Fruit fly (Drosophila melanogaster) whole organism, embryonic: Measurements from ENCODE around the gene CG11598.

Source experiments
- ATbp ChIP-seq: fragments of 200-800 bp; sonication (Bioruptor generic); optimal IDR thresholded peaks from 2 replicates; lab custom pipeline; 2017; ENCODE audit warnings: missing biosample characterization, mild to moderate bottlenecking, missing genetic modification characterization, missing genetic modification reagents
- Adf1 ChIP-seq: fragments of 200-800 bp; sonication (Bioruptor generic); IDR thresholded peaks from 2 replicates; pipeline ENCODE4 v1.3.6; 2022; ENCODE audit warnings: missing biosample characterization, missing genetic modification characterization
- CG10543 ChIP-seq: fragments of 200-800 bp; sonication (Bioruptor generic); optimal IDR thresholded peaks from 3 replicates; lab custom pipeline; 2017; ENCODE audit warnings: missing biosample characterization, mild to moderate bottlenecking, missing genetic modification characterization, moderate library complexity
- CG12155 ChIP-seq: fragments of 200-800 bp; sonication (Bioruptor generic); optimal IDR thresholded peaks from 3 replicates; lab custom pipeline; 2016; ENCODE audit warnings: missing biosample characterization, missing genetic modification characterization
- CG12299 ChIP-seq: fragments of 200-800 bp; sonication (Bioruptor generic); optimal IDR thresholded peaks from 2 replicates; lab custom pipeline; 2018; ENCODE audit warnings: missing biosample characterization, mild to moderate bottlenecking, missing genetic modification characterization
- CG12769 ChIP-seq: fragments of 200-800 bp; sonication (Bioruptor generic); optimal IDR thresholded peaks from 2 replicates; lab custom pipeline; 2019; ENCODE audit warnings: missing biosample characterization, mild to moderate bottlenecking, missing genetic modification characterization, moderate library complexity
- CG13894 ChIP-seq: fragments of 200-800 bp; sonication (Bioruptor generic); optimal IDR thresholded peaks from 3 replicates; lab custom pipeline; 2018; ENCODE audit warnings: missing biosample characterization, mild to moderate bottlenecking, missing genetic modification characterization, moderate library complexity
- CG2116 ChIP-seq: fragments of 200-800 bp; sonication (Bioruptor generic); optimal IDR thresholded peaks from 3 replicates; lab custom pipeline; 2018; ENCODE audit warnings: missing biosample characterization, mild to moderate bottlenecking, missing genetic modification characterization
- CG2875 ChIP-seq: fragments of 200-800 bp; sonication (Bioruptor generic); optimal IDR thresholded peaks from 2 replicates; lab custom pipeline; 2017; ENCODE audit warnings: missing biosample characterization, mild to moderate bottlenecking, missing genetic modification characterization, missing genetic modification reagents
- CG34224 ChIP-seq: fragments of 200-800 bp; sonication (Bioruptor generic); IDR thresholded peaks from 3 replicates; pipeline ENCODE4 v1.3.6; 2022; ENCODE audit warnings: missing biosample characterization, missing genetic modification characterization; ENCODE audit not compliant: partially characterized antibody
- CG34376 ChIP-seq: fragments of 200-800 bp; sonication (Bioruptor generic); optimal IDR thresholded peaks from 2 replicates; lab custom pipeline; 2018; ENCODE audit warnings: missing biosample characterization, mild to moderate bottlenecking, missing genetic modification characterization
- Dll ChIP-seq: fragments of 200-800 bp; sonication (Bioruptor generic); IDR thresholded peaks from 4 replicates; pipeline ENCODE4 v1.3.6; 2022; ENCODE audit warnings: missing biosample characterization, missing genetic modification characterization; ENCODE audit not compliant: partially characterized antibody
- E2f2 ChIP-seq: fragments of 200-800 bp; sonication (Bioruptor generic); IDR thresholded peaks from 2 replicates; pipeline ENCODE4 v1.3.6; 2022; ENCODE audit warnings: missing biosample characterization, missing genetic modification characterization
- Eip74EF ChIP-seq, 2 experiments: fragments of 200-800 bp in 1 of 2; fragments of >200 bp in 1 of 2; sonication (Bioruptor generic) in 1 of 2; optimal IDR thresholded peaks; 2 replicates each; lab custom pipeline; 2017 to 2019; ENCODE audit warnings: missing biosample characterization in 2 of 2, missing genetic modification characterization in 2 of 2, mild to moderate bottlenecking in 1 of 2, moderate library complexity in 1 of 2
- Ets65A ChIP-seq: fragments of 200-800 bp; sonication (Bioruptor generic); peaks from one replicate; lab custom pipeline; 2016; ENCODE audit warnings: missing biosample characterization, missing genetic modification characterization
- GATAe ChIP-seq: fragments of 200-800 bp; sonication (Bioruptor generic); conservative IDR thresholded peaks from 2 replicates; pipeline ENCODE4 v1.3.6; 2022; ENCODE audit warnings: missing biosample characterization, missing genetic modification characterization
- H15 ChIP-seq: fragments of 200-800 bp; sonication (Bioruptor generic); IDR thresholded peaks from 3 replicates; pipeline ENCODE4 v1.3.6; 2022; ENCODE audit warnings: missing biosample characterization, missing genetic modification characterization
- Hr78 ChIP-seq, 2 experiments: fragments of 200-800 bp in 1 of 2; fragments of >200 bp in 1 of 2; sonication (Bioruptor generic) in 1 of 2; optimal IDR thresholded peaks; 2 replicates each; lab custom pipeline; 2017 to 2019; ENCODE audit warnings: missing biosample characterization in 2 of 2, missing genetic modification characterization in 2 of 2, mild to moderate bottlenecking in 1 of 2, moderate library complexity in 1 of 2
- Med ChIP-seq: fragments of 200-800 bp; sonication (Bioruptor generic); peaks from one replicate; lab custom pipeline; 2016; ENCODE audit warnings: missing biosample characterization, missing genetic modification characterization, mild to moderate bottlenecking, inconsistent platforms, moderate library complexity
- Myb ChIP-seq: fragments of 200-800 bp; sonication (Bioruptor generic); optimal IDR thresholded peaks from 2 replicates; lab custom pipeline; 2016; ENCODE audit warnings: missing biosample characterization, missing genetic modification characterization
- NfI ChIP-seq: fragments of 200-800 bp; sonication (Bioruptor generic); optimal IDR thresholded peaks from 3 replicates; lab custom pipeline; 2018; ENCODE audit warnings: missing biosample characterization, mild to moderate bottlenecking, missing genetic modification characterization, moderate library complexity
- Optix ChIP-seq: fragments of 200-800 bp; sonication (Bioruptor generic); IDR thresholded peaks from 3 replicates; pipeline ENCODE4 v1.3.6; 2022; ENCODE audit warnings: missing biosample characterization, missing genetic modification characterization
- Scr ChIP-seq: fragments of 200-800 bp; sonication (Bioruptor generic); IDR thresholded peaks from 2 replicates; pipeline ENCODE4 v1.3.6; 2022; ENCODE audit warnings: missing biosample characterization, missing genetic modification characterization; ENCODE audit not compliant: partially characterized antibody
- Trl ChIP-seq, 3 experiments: fragments of >200 bp in 2 of 3; fragments of 200-800 bp in 1 of 3; sonication (Bioruptor generic) in 1 of 3; optimal IDR thresholded peaks; 2 replicates in 1 of 3; 3 replicates in 2 of 3; lab custom pipeline; 2016 to 2017; ENCODE audit warnings: missing biosample characterization in 1 of 3, missing genetic modification characterization in 1 of 3
- Vsx1 ChIP-seq: fragments of 200-800 bp; sonication (Bioruptor generic); optimal IDR thresholded peaks from 2 replicates; lab custom pipeline; 2017; ENCODE audit warnings: missing biosample characterization, mild to moderate bottlenecking, missing genetic modification characterization, missing genetic modification reagents
- Xrp1 ChIP-seq: fragments of 200-800 bp; sonication (Bioruptor generic); IDR thresholded peaks from 2 replicates; pipeline ENCODE4 v1.3.6; 2022; ENCODE audit warnings: missing biosample characterization, missing genetic modification characterization
- abd-A ChIP-seq: fragments of 200-800 bp; sonication (Bioruptor generic); optimal IDR thresholded peaks from 3 replicates; lab custom pipeline; 2019; ENCODE audit warnings: missing biosample characterization, mild to moderate bottlenecking, missing genetic modification characterization, moderate library complexity
- amos ChIP-seq: fragments of 200-800 bp; sonication (Bioruptor generic); IDR thresholded peaks from 2 replicates; pipeline ENCODE4 v1.3.6; 2022; ENCODE audit warnings: missing biosample characterization, missing genetic modification characterization; ENCODE audit not compliant: partially characterized antibody
- ara ChIP-seq: fragments of 200-800 bp; sonication (Bioruptor generic); IDR thresholded peaks from 2 replicates; pipeline ENCODE4 v1.3.6; 2022; ENCODE audit warnings: missing biosample characterization, missing genetic modification characterization
- bbx ChIP-seq: fragments of 200-800 bp; sonication (Bioruptor generic); IDR thresholded peaks from 2 replicates; pipeline ENCODE4 v1.3.6; 2022; ENCODE audit warnings: missing biosample characterization, missing genetic modification characterization; ENCODE audit not compliant: partially characterized antibody
- bcd ChIP-seq: fragments of 200-800 bp; sonication (Bioruptor generic); optimal IDR thresholded peaks from 2 replicates; lab custom pipeline; 2017; ENCODE audit warnings: missing biosample characterization, mild to moderate bottlenecking, missing genetic modification characterization
- chinmo ChIP-seq: fragments of 200-800 bp; sonication (Bioruptor generic); IDR thresholded peaks from 4 replicates; pipeline ENCODE4 v1.3.6; 2022; ENCODE audit warnings: missing biosample characterization, missing genetic modification characterization; ENCODE audit not compliant: partially characterized antibody
- chn ChIP-seq: fragments of 200-800 bp; sonication (Bioruptor generic); optimal IDR thresholded peaks from 2 replicates; lab custom pipeline; 2016; ENCODE audit warnings: missing biosample characterization, missing genetic modification characterization
- en ChIP-seq: fragments of 200-800 bp; sonication (Bioruptor generic); optimal IDR thresholded peaks from 2 replicates; lab custom pipeline; 2016; ENCODE audit warnings: missing biosample characterization, missing genetic modification characterization
- gro ChIP-seq: fragments of 200-800 bp; sonication (Bioruptor generic); optimal IDR thresholded peaks from 2 replicates; lab custom pipeline; 2016; ENCODE audit warnings: missing biosample characterization, missing genetic modification characterization
- knrl ChIP-seq: fragments of 200-800 bp; sonication (Bioruptor generic); IDR thresholded peaks from 3 replicates; pipeline ENCODE4 v1.3.6; 2022; ENCODE audit warnings: missing biosample characterization, missing genetic modification characterization; ENCODE audit not compliant: partially characterized antibody
- lab ChIP-seq: fragments of 200-800 bp; sonication (Bioruptor generic); optimal IDR thresholded peaks from 3 replicates; lab custom pipeline; 2017; ENCODE audit warnings: missing biosample characterization, missing genetic modification characterization, mild to moderate bottlenecking, moderate library complexity, missing genetic modification reagents
- lilli ChIP-seq: fragments of 200-800 bp; sonication (Bioruptor generic); optimal IDR thresholded peaks from 3 replicates; lab custom pipeline; 2016; ENCODE audit warnings: missing biosample characterization, missing genetic modification characterization
- p53 ChIP-seq: fragments of 200-800 bp; sonication (Bioruptor generic); optimal IDR thresholded peaks from 2 replicates; lab custom pipeline; 2016; ENCODE audit warnings: missing biosample characterization, missing genetic modification characterization
- sens ChIP-seq: fragments of 200-800 bp; sonication (Bioruptor generic); peaks from one replicate; lab custom pipeline; 2016; ENCODE audit warnings: missing biosample characterization, missing genetic modification characterization
- sima ChIP-seq: fragments of 200-800 bp; sonication (Bioruptor generic); optimal IDR thresholded peaks from 2 replicates; lab custom pipeline; 2016; ENCODE audit warnings: missing biosample characterization, missing genetic modification characterization
- sna ChIP-seq: fragments of 200-800 bp; sonication (Bioruptor generic); IDR thresholded peaks from 2 replicates; pipeline ENCODE4 v1.3.6; 2022; ENCODE audit warnings: missing biosample characterization, missing genetic modification characterization; ENCODE audit not compliant: partially characterized antibody
- sr ChIP-seq: fragments of 200-800 bp; sonication (Bioruptor generic); IDR thresholded peaks from 3 replicates; pipeline ENCODE4 v1.3.6; 2022; ENCODE audit warnings: missing biosample characterization, missing genetic modification characterization
- z ChIP-seq: fragments of 200-800 bp; sonication (Bioruptor generic); IDR thresholded peaks from 3 replicates; pipeline ENCODE4 v1.3.6; 2022; ENCODE audit warnings: missing biosample characterization, missing genetic modification characterization
- zen2 ChIP-seq: fragments of 200-800 bp; sonication (Bioruptor generic); IDR thresholded peaks from 3 replicates; pipeline ENCODE4 v1.3.6; 2022; ENCODE audit warnings: missing biosample characterization, missing genetic modification characterization; ENCODE audit not compliant: partially characterized antibody

The CG11598 gene

dm6 chr3R:12595187-12595889 is 39.4 kb upstream of the CG11598 start, which contains the start of gene Octbeta2R (continued):
- TF ChIP-seq lab (GFP tag; lab: Kevin White, UChicago) (peak; percentile 30), CG2875 (GFP tag; lab: Kevin White, UChicago) (no peak), lilli (no peak), ATbp (GFP tag; lab: Kevin White, UChicago) (no peak), Ets65A (GFP tag; lab: Kevin White, UChicago) (peak; percentile 56), NfI (no peak), Hr78 (GFP tag; optimal IDR thresholded peaks at IDR 0.05; lab: Kevin White, UChicago) (no peak), Myb (GFP tag; lab: Kevin White, UChicago) (no peak), sima (no peak), sna (GFP tag; lab: Robert Waterston, UW) (peak; percentile 48; the same call in 1 of the 2 replicates), Optix (no peak), CG12769 (tag; lab: Kevin White, UChicago) (peak; percentile 22), Med (peak; percentile 78), CG13894 (tag; lab: Kevin White, UChicago) (peak; percentile 35), gro (GFP tag; lab: Kevin White, UChicago) (no peak), CG34224 (GFP tag; lab: Robert Waterston, UW) (peak; percentile 53; the same call in 1 of the 3 replicates), amos (GFP tag; lab: Robert Waterston, UW) (peak; percentile 5; the same call in 1 of the 2 replicates), bcd (GFP tag; lab: Kevin White, UChicago) (no peak), CG12155 (GFP tag; lab: Kevin White, UChicago) (no peak), CG10543 (GFP tag; lab: Kevin White, UChicago) (peak; percentile 51)

DNA sequence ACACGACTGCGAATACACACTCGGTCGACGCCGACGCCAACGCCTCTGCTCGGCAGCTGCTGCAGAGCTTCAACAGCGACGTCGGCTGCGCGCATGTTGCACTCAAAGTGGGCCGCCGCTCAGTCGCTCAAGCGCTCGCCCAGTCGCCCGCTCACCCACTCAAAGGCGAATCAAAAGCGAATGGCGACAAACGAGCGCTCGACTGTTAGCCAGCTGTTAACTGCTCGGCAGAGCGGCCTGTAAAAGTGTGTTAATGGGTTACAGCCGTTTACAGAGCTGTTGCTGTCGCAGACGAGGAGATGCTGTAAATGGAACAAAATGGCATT is 38.9 kb upstream of the CG11598 start:
- TF ChIP-seq Eip74EF (GFP tag; optimal IDR thresholded peaks at IDR 0.05; lab: Kevin White, UChicago) (peak in 1 of 2 experiments; percentile 10), Adf1 (GFP tag; lab: Robert Waterston, UW) (peak; percentile 99), z (GFP tag; lab: Robert Waterston, UW) (peak; percentile 98), CG12299 (tag; lab: Kevin White, UChicago) (no peak), chinmo (peak; percentile 82; the same call in 2 of the 4 replicates), knrl (no peak), Scr (GFP tag; lab: Robert Waterston, UW) (0 out of 2 replicates have a peak, but pooled peaks have one; percentile 11), H15 (GFP tag; lab: Robert Waterston, UW) (no peak), p53 (GFP tag; lab: Kevin White, UChicago) (no peak), Trl (optimal IDR thresholded peaks at IDR 0.05; lab: Kevin White, UChicago) (peak; percentile 28 to 43), Trl (GFP tag; optimal IDR thresholded peaks at IDR 0.05; lab: Kevin White, UChicago) (no peak), Dll (GFP tag; lab: Robert Waterston, UW) (0 out of 4 replicates have a peak, but pooled peaks have one; percentile 27), zen2 (GFP tag; lab: Robert Waterston, UW) (peak; percentile 43; the same call in 1 of the 3 replicates), bbx (peak; percentile 31; the same call in 1 of the 2 replicates)

dm6 chr3R:12611973-12612372 is 22.7 kb upstream of the CG11598 start:
- TF ChIP-seq abd-A (tag; lab: Kevin White, UChicago) = peak; percentile 1
- TF ChIP-seq CG2116 (GFP tag; lab: Kevin White, UChicago) = no peak
- no peak for TF ChIP-seq E2f2
- no peak for TF ChIP-seq Xrp1 (GFP tag; lab: Robert Waterston, UW)
- no peak for TF ChIP-seq sens (GFP tag; lab: Kevin White, UChicago)
- TF ChIP-seq z (GFP tag; lab: Robert Waterston, UW) = peak; percentile 97
- TF ChIP-seq CG34376 (GFP tag; lab: Kevin White, UChicago) = no peak
- TF ChIP-seq en (GFP tag; lab: Kevin White, UChicago) = no peak
- TF ChIP-seq Vsx1 (GFP tag; lab: Kevin White, UChicago) = no peak
- no peak for TF ChIP-seq sr (GFP tag; lab: Robert Waterston, UW)
- no peak for TF ChIP-seq ara
- TF ChIP-seq chn = no peak
- no peak for TF ChIP-seq GATAe (GFP tag; lab: Robert Waterston, UW)
